Worm (Caenorhabditis elegans): Measurements from ENCODE around the gene rhi-1.

The rhi-1 gene

ce11 chrX:4523887-4524350 lies 15.6 kb downstream of the rhi-1 start, which contains the start of gene pdi-2 (continued):
- TF ChIP-seq xnd-1 (tag; optimal IDR thresholded peaks at IDR 0.05) = no peak
- TF ChIP-seq nhr-120 (GFP tag; IDR thresholded peaks at IDR 0.05) = no peak
- TF ChIP-seq bed-2 (GFP tag; IDR thresholded peaks at IDR 0.05) = peak; percentile 12; the same call in 1 of the 2 replicates
- TF ChIP-seq lin-54 (GFP tag; optimal IDR thresholded peaks at IDR 0.05) = peak; percentile 28
- no peak for TF ChIP-seq unc-62 (GFP tag; optimal IDR thresholded peaks at IDR 0.05)
- peak; percentile 58; the same call in 1 of the 2 replicates for TF ChIP-seq cebp-1 (GFP tag; IDR thresholded peaks at IDR 0.05)
- TF ChIP-seq cebp-1 (tag; optimal IDR thresholded peaks at IDR 0.05) = peak; percentile 65
- TF ChIP-seq nhr-27 (tag; optimal IDR thresholded peaks at IDR 0.05) = peak; percentile 16
- no peak for TF ChIP-seq F22D6.2 (tag; optimal IDR thresholded peaks at IDR 0.05)
- no peak for TF ChIP-seq B0261.1 (tag; optimal IDR thresholded peaks at IDR 0.05)
- TF ChIP-seq sea-2 (GFP tag; IDR thresholded peaks at IDR 0.05) = no peak
- TF ChIP-seq zim-3 (tag; optimal IDR thresholded peaks at IDR 0.05) = no peak
- TF ChIP-seq rec-8 (tag; optimal IDR thresholded peaks at IDR 0.05) = no peak
- no peak for TF ChIP-seq F57A8.1 (GFP tag; optimal IDR thresholded peaks at IDR 0.05)
- no peak for TF ChIP-seq snpc-1.1 (tag; optimal IDR thresholded peaks at IDR 0.05; ENCODE audit: insufficient read depth)
- TF ChIP-seq gei-17 (GFP tag; optimal IDR thresholded peaks at IDR 0.05) = peak; percentile 41
- TF ChIP-seq lin-26 (GFP tag; IDR thresholded peaks at IDR 0.05) = 0 out of 2 replicates have a peak, but pooled peaks have one; percentile 19
- no peak for TF ChIP-seq ztf-6 (GFP tag; IDR thresholded peaks at IDR 0.05)
- TF ChIP-seq hlh-12 (tag; optimal IDR thresholded peaks at IDR 0.05) = no peak
- TF ChIP-seq ccch-3 (GFP tag; optimal IDR thresholded peaks at IDR 0.05) = no peak
- TF ChIP-seq snpc-4 (GFP tag; optimal IDR thresholded peaks at IDR 0.05) = no peak
- TF ChIP-seq snpc-4 (tag; optimal IDR thresholded peaks at IDR 0.05) = no peak
- TF ChIP-seq Y53F4B.3 (GFP tag; IDR thresholded peaks at IDR 0.05) = no peak
- TF ChIP-seq madf-3 (GFP tag; IDR thresholded peaks at IDR 0.05) = no peak
- TF ChIP-seq bed-1 (GFP tag; IDR thresholded peaks at IDR 0.05) = no peak
- TF ChIP-seq sdz-38 (tag; optimal IDR thresholded peaks at IDR 0.05) = no peak
- no peak for TF ChIP-seq lag-1 (GFP tag; IDR thresholded peaks at IDR 0.05)
- TF ChIP-seq unc-130 (GFP tag; optimal IDR thresholded peaks at IDR 0.05) = no peak
- no peak for TF ChIP-seq hsf-1 (GFP tag; IDR thresholded peaks at IDR 0.05)
- no peak for TF ChIP-seq C17E4.6 (GFP tag; IDR thresholded peaks at IDR 0.05)
- no peak for TF ChIP-seq attf-3 (GFP tag; conservative IDR thresholded peaks at IDR 0.05)
- TF ChIP-seq C06A6.2 (GFP tag; conservative IDR thresholded peaks at IDR 0.05) = 0 out of 2 replicates have a peak, but pooled peaks have one; percentile 32
- peak; percentile 24 for TF ChIP-seq tbp1 (GFP tag; optimal IDR thresholded peaks at IDR 0.05)
- no peak for TF ChIP-seq sptf-2 (GFP tag; optimal IDR thresholded peaks at IDR 0.05)
- TF ChIP-seq Y95B8A.8 (GFP tag; IDR thresholded peaks at IDR 0.05) = no peak
- TF ChIP-seq Y53G8AR.9 (GFP tag; conservative IDR thresholded peaks at IDR 0.05) = no peak; the same call in 1 of the 2 replicates
- TF ChIP-seq die-1 (tag; optimal IDR thresholded peaks at IDR 0.05) = no peak
- TF ChIP-seq Y79H2A.3 (GFP tag; conservative IDR thresholded peaks at IDR 0.05) = no peak
- peak; percentile 68; the same call in 1 of the 2 replicates for TF ChIP-seq pbrm-1 (GFP tag; IDR thresholded peaks at IDR 0.05)
- TF ChIP-seq mcd-1 (GFP tag; IDR thresholded peaks at IDR 0.05) = peak; percentile 70
- TF ChIP-seq nfya-1 (tag; optimal IDR thresholded peaks at IDR 0.05; ENCODE audit: borderline replicate concordance, insufficient read depth) = no peak
- no peak for TF ChIP-seq repo-1 (tag; optimal IDR thresholded peaks at IDR 0.05)
- no peak for TF ChIP-seq ceh-58 (GFP tag; IDR thresholded peaks at IDR 0.05)
- no peak for TF ChIP-seq mxl-1 (tag; optimal IDR thresholded peaks at IDR 0.05)
- 0 out of 2 replicates have a peak, but pooled peaks have one; percentile 18 for TF ChIP-seq D2030.7 (GFP tag; IDR thresholded peaks at IDR 0.05)
- peak; percentile 75 for TF ChIP-seq ztf-26 (tag; optimal IDR thresholded peaks at IDR 0.05)
- TF ChIP-seq ZK185.1 (tag; optimal IDR thresholded peaks at IDR 0.05; ENCODE audit: poor library complexity, severe bottlenecking) = no peak
- TF ChIP-seq egrh-3 (GFP tag; IDR thresholded peaks at IDR 0.05) = peak; percentile 96
- TF ChIP-seq attf-6 (GFP tag; IDR thresholded peaks at IDR 0.05) = no peak
